Fruit fly (Drosophila melanogaster): ENCODE data around the gene gudu.

The gudu gene

dm6 chr2L:7422429-7423283 is 34.3 kb downstream of the gudu start:
- TF ChIP-seq tio (GFP tag; optimal IDR thresholded peaks at IDR 0.05) = peak; percentile 27
- TF ChIP-seq gcm (GFP tag; optimal IDR thresholded peaks at IDR 0.05) = no peak
- no peak for TF ChIP-seq Doc3 (GFP tag; IDR thresholded peaks at IDR 0.05; ENCODE audit: partially characterized antibody)
- TF ChIP-seq NFAT (GFP tag; IDR thresholded peaks at IDR 0.05) = no peak
- TF ChIP-seq CG1233 (GFP tag; optimal IDR thresholded peaks at IDR 0.05) = no peak
- no peak for TF ChIP-seq CG14860 (GFP tag; IDR thresholded peaks at IDR 0.05; ENCODE audit: partially characterized antibody)
- no peak for TF ChIP-seq pfk (GFP tag; optimal IDR thresholded peaks at IDR 0.05)
- TF ChIP-seq CG9437 (GFP tag; optimal IDR thresholded peaks at IDR 0.05) = peak; percentile 21
- no peak for TF ChIP-seq gce (GFP tag; IDR thresholded peaks at IDR 0.05)
- TF ChIP-seq TFAM (GFP tag; optimal IDR thresholded peaks at IDR 0.05) = no peak
- TF ChIP-seq Opbp (GFP tag; IDR thresholded peaks at IDR 0.05; ENCODE audit: partially characterized antibody) = 0 out of 3 replicates have a peak, but pooled peaks have one; percentile 33
- no peak for TF ChIP-seq CG11696 (GFP tag; IDR thresholded peaks at IDR 0.05)
- TF ChIP-seq CG12744 (GFP tag; optimal IDR thresholded peaks at IDR 0.05) = no peak
- TF ChIP-seq en (GFP tag; optimal IDR thresholded peaks at IDR 0.05) = no peak
- TF ChIP-seq CG33557 (GFP tag; optimal IDR thresholded peaks at IDR 0.05) = no peak
- TF ChIP-seq Med (GFP tag) = peak; percentile 68
- peak; percentile 66 for TF ChIP-seq CG17361 (GFP tag; IDR thresholded peaks at IDR 0.05)
- no peak for TF ChIP-seq Mad (GFP tag; optimal IDR thresholded peaks at IDR 0.05)
- peak; percentile 58; the same call in 1 of the 3 replicates for TF ChIP-seq ci (GFP tag; IDR thresholded peaks at IDR 0.05)
- TF ChIP-seq Bteb2 (GFP tag; optimal IDR thresholded peaks at IDR 0.05) = no peak
- TF ChIP-seq CG10462 (GFP tag; optimal IDR thresholded peaks at IDR 0.05) = no peak
- no peak for TF ChIP-seq CG5245 (GFP tag; optimal IDR thresholded peaks at IDR 0.05)
- TF ChIP-seq esg (GFP tag; conservative IDR thresholded peaks at IDR 0.05) = no peak
- no peak for TF ChIP-seq Mrtf (GFP tag; IDR thresholded peaks at IDR 0.05)
- TF ChIP-seq CG9797 (GFP tag; optimal IDR thresholded peaks at IDR 0.05) = no peak
- no peak for TF ChIP-seq wdn (GFP tag; IDR thresholded peaks at IDR 0.05)
- no peak for TF ChIP-seq Optix (GFP tag; IDR thresholded peaks at IDR 0.05)
- no peak for TF ChIP-seq pb (GFP tag; optimal IDR thresholded peaks at IDR 0.05)
- TF ChIP-seq Meics (GFP tag; optimal IDR thresholded peaks at IDR 0.05) = no peak
- TF ChIP-seq al (GFP tag; IDR thresholded peaks at IDR 0.05) = no peak
- TF ChIP-seq CG11504 (tag; optimal IDR thresholded peaks at IDR 0.05) = peak; percentile 27
- no peak for TF ChIP-seq eyg (GFP tag; optimal IDR thresholded peaks at IDR 0.05)
- no peak for TF ChIP-seq stwl (tag; optimal IDR thresholded peaks at IDR 0.05)
- TF ChIP-seq nerfin-2 (GFP tag; IDR thresholded peaks at IDR 0.05; ENCODE audit: partially characterized antibody) = no peak
- TF ChIP-seq run (tag; optimal IDR thresholded peaks at IDR 0.05) = no peak
- no peak for TF ChIP-seq Ets97D (GFP tag; optimal IDR thresholded peaks at IDR 0.05)
- no peak for TF ChIP-seq gfzf (GFP tag; optimal IDR thresholded peaks at IDR 0.05)
- TF ChIP-seq Blimp-1 (GFP tag; optimal IDR thresholded peaks at IDR 0.05) = peak; percentile 2
- no peak for TF ChIP-seq D19A (tag; optimal IDR thresholded peaks at IDR 0.05)
- no peak for TF ChIP-seq Hey (tag; optimal IDR thresholded peaks at IDR 0.05)
- no peak for TF ChIP-seq Xbp1 (GFP tag; optimal IDR thresholded peaks at IDR 0.05)
- no peak for TF ChIP-seq CG2120 (GFP tag; optimal IDR thresholded peaks at IDR 0.05)
- TF ChIP-seq CG6854 (GFP tag; optimal IDR thresholded peaks at IDR 0.05) = no peak
- no peak for TF ChIP-seq ato (GFP tag; IDR thresholded peaks at IDR 0.05; ENCODE audit: partially characterized antibody)
- TF ChIP-seq CkIIα-i1 (GFP tag; IDR thresholded peaks at IDR 0.05) = no peak
- no peak for TF ChIP-seq PHDP (tag; optimal IDR thresholded peaks at IDR 0.05)
- no peak for TF ChIP-seq wor (GFP tag; IDR thresholded peaks at IDR 0.05)
- no peak for TF ChIP-seq slou (GFP tag; optimal IDR thresholded peaks at IDR 0.05)
- TF ChIP-seq CG17612 (GFP tag; IDR thresholded peaks at IDR 0.05) = no peak
- peak; percentile 26 for TF ChIP-seq CG4424 (GFP tag; optimal IDR thresholded peaks at IDR 0.05)

All from whole organism, embryonic.